Worm (Caenorhabditis elegans) whole organism, L4 larva: ENCODE results near the gene Y55B1AR.4.

Experiments
- D1046.2 ChIP-seq: fragments of 200-800 bp; sonication (Bioruptor generic); IDR thresholded peaks from 2 replicates; pipeline ENCODE4 v1.3.6; 2022; ENCODE audit warnings: missing genetic modification characterization, missing compliant biosample characterization
- F49E8.2 ChIP-seq: sonication (generic microtip); optimal IDR thresholded peaks from 2 replicates; lab custom pipeline; 2016; ENCODE audit warnings: missing compliant biosample characterization, mild to moderate bottlenecking, missing genetic modification characterization, borderline replicate concordance
- ZK337.2 ChIP-seq: fragments of 200-800 bp; sonication (Bioruptor generic); IDR thresholded peaks from 2 replicates; pipeline ENCODE4 v1.3.6; 2022; ENCODE audit warnings: missing genetic modification reagents, missing genetic modification characterization, missing compliant biosample characterization
- ama-1 ChIP-seq: fragments of 150-350 bp; optimal IDR thresholded peaks from 2 replicates; lab custom pipeline; 2014; ENCODE audit warnings: inconsistent platforms, mixed read lengths
- attf-4 ChIP-seq: sonication (generic microtip); optimal IDR thresholded peaks from 3 replicates; lab custom pipeline; 2017; ENCODE audit warnings: missing biosample characterization, missing genetic modification characterization
- cey-2 ChIP-seq: sonication (generic microtip); optimal IDR thresholded peaks from 3 replicates; lab custom pipeline; 2017; ENCODE audit warnings: missing genetic modification characterization, mild to moderate bottlenecking, missing compliant biosample characterization, antibody characterized with exemption, borderline replicate concordance; ENCODE audit not compliant: insufficient read depth
- daf-16 ChIP-seq, 3 experiments: sonication (generic microtip); optimal IDR thresholded peaks; 2 replicates each; lab custom pipeline; 2016 to 2017; ENCODE audit warnings: missing genetic modification characterization in 3 of 3, missing genetic modification reagents in 3 of 3, mild to moderate bottlenecking in 2 of 3, missing compliant biosample characterization in 2 of 3, missing biosample characterization in 1 of 3, moderate library complexity in 1 of 3
- daf-8 ChIP-seq: fragments of 200-800 bp; sonication (Bioruptor generic); IDR thresholded peaks from 2 replicates; pipeline ENCODE4 v1.3.6; 2022; ENCODE audit warnings: missing genetic modification characterization, missing compliant biosample characterization
- dpl-1 ChIP-seq: fragments of 150-350 bp; optimal IDR thresholded peaks from 2 replicates; lab custom pipeline; 2014; ENCODE audit warnings: missing biosample characterization, missing genetic modification reagents, missing genetic modification characterization
- duxl-1 ChIP-seq: sonication (generic microtip); optimal IDR thresholded peaks from 2 replicates; lab custom pipeline; 2016; ENCODE audit warnings: mild to moderate bottlenecking, missing genetic modification characterization, moderate library complexity, missing compliant biosample characterization; ENCODE audit not compliant: poor library complexity
- dve-1 ChIP-seq: sonication (generic microtip); optimal IDR thresholded peaks from 2 replicates; lab custom pipeline; 2017; ENCODE audit warnings: antibody characterized with exemption, mild to moderate bottlenecking, missing genetic modification characterization, missing compliant biosample characterization; ENCODE audit not compliant: insufficient read depth
- egl-43 ChIP-seq: fragments of 200-800 bp; sonication (Bioruptor generic); IDR thresholded peaks from 2 replicates; pipeline ENCODE4 v1.3.6; 2022; ENCODE audit warnings: missing genetic modification reagents, missing genetic modification characterization, missing compliant biosample characterization
- fkh-10 ChIP-seq: fragments of 150-350 bp; optimal IDR thresholded peaks from 2 replicates; lab custom pipeline; 2014; ENCODE audit warnings: missing biosample characterization, missing genetic modification reagents, missing genetic modification characterization
- hif-1 ChIP-seq, 2 experiments: sonication (generic microtip); optimal IDR thresholded peaks; 2 replicates each; lab custom pipeline; 2016 to 2017; ENCODE audit warnings: missing compliant biosample characterization in 2 of 2, missing genetic modification characterization in 2 of 2, missing genetic modification reagents in 2 of 2, missing genotype in 2 of 2, mild to moderate bottlenecking in 1 of 2
- hlh-11 ChIP-seq: fragments of 200-800 bp; sonication (Bioruptor generic); optimal IDR thresholded peaks from 2 replicates; lab custom pipeline; 2018; ENCODE audit warnings: mild to moderate bottlenecking, missing genetic modification characterization, missing compliant biosample characterization
- hlh-30 ChIP-seq: sonication (generic microtip); optimal IDR thresholded peaks from 2 replicates; lab custom pipeline; 2017; ENCODE audit warnings: antibody characterized with exemption, mild to moderate bottlenecking, missing genetic modification characterization, missing compliant biosample characterization; ENCODE audit not compliant: insufficient read depth
- hmg-1.1 ChIP-seq: fragments of 200-800 bp; sonication (Bioruptor generic); IDR thresholded peaks from 2 replicates; pipeline ENCODE4 v1.3.6; 2022; ENCODE audit warnings: missing genetic modification reagents, missing genetic modification characterization, missing compliant biosample characterization
- jun-1 ChIP-seq: fragments of 150-350 bp; optimal IDR thresholded peaks from 2 replicates; lab custom pipeline; 2014; ENCODE audit warnings: missing biosample characterization, missing genetic modification reagents, missing genetic modification characterization
- lim-7 ChIP-seq: fragments of 200-800 bp; sonication (Bioruptor generic); IDR thresholded peaks from 2 replicates; pipeline ENCODE4 v1.3.6; 2022; ENCODE audit warnings: missing genetic modification characterization, missing compliant biosample characterization
- lin-1 ChIP-seq: fragments of 200-800 bp; sonication (Bioruptor generic); IDR thresholded peaks from 2 replicates; pipeline ENCODE4 v1.3.6; 2022; ENCODE audit warnings: missing genetic modification reagents, missing genetic modification characterization, missing compliant biosample characterization
- lir-3 ChIP-seq: sonication (generic microtip); optimal IDR thresholded peaks from 2 replicates; lab custom pipeline; 2016; ENCODE audit warnings: mild to moderate bottlenecking, missing genetic modification characterization, missing compliant biosample characterization
- lsy-2 ChIP-seq, 2 experiments: fragments of 150-350 bp in 1 of 2; sonication (generic microtip) in 1 of 2; optimal IDR thresholded peaks; 2 replicates each; lab custom pipeline; 2014 to 2017; ENCODE audit warnings: missing biosample characterization in 2 of 2, missing genetic modification characterization in 2 of 2
- madf-5 ChIP-seq, 2 experiments: fragments of 200-800 bp; sonication (Bioruptor generic); IDR thresholded peaks; 2 replicates each; pipeline ENCODE4 v1.3.6; 2022; ENCODE audit warnings: missing compliant biosample characterization in 2 of 2, missing genetic modification characterization in 2 of 2
- madf-9 ChIP-seq: fragments of 200-800 bp; sonication (Bioruptor generic); conservative IDR thresholded peaks from 2 replicates; pipeline ENCODE4 v1.3.6; 2022; ENCODE audit warnings: missing genetic modification reagents, missing genetic modification characterization, missing compliant biosample characterization
- mdl-1 ChIP-seq, 2 experiments: fragments of 150-350 bp in 1 of 2; sonication (generic microtip) in 1 of 2; optimal IDR thresholded peaks; 2 replicates each; lab custom pipeline; 2014 to 2017; ENCODE audit warnings: missing biosample characterization in 2 of 2, missing genetic modification characterization in 2 of 2
- nhr-11 ChIP-seq: fragments of 150-350 bp; optimal IDR thresholded peaks from 2 replicates; lab custom pipeline; 2014; ENCODE audit warnings: missing biosample characterization, missing genetic modification characterization
- nhr-111 ChIP-seq: fragments of 200-800 bp; sonication (Bioruptor generic); optimal IDR thresholded peaks from 2 replicates; lab custom pipeline; 2018; ENCODE audit warnings: mild to moderate bottlenecking, missing genetic modification characterization, missing compliant biosample characterization
- nhr-25 ChIP-seq: sonication (generic microtip); optimal IDR thresholded peaks from 2 replicates; lab custom pipeline; 2017; ENCODE audit warnings: missing genetic modification characterization, mild to moderate bottlenecking, missing compliant biosample characterization, antibody characterized with exemption, moderate library complexity, borderline replicate concordance; ENCODE audit not compliant: insufficient read depth
- nhr-77 ChIP-seq: fragments of 150-350 bp; optimal IDR thresholded peaks from 2 replicates; lab custom pipeline; 2014; ENCODE audit warnings: missing biosample characterization, missing genetic modification characterization
- php-3 ChIP-seq: fragments of 200-800 bp; sonication (Bioruptor generic); IDR thresholded peaks from 2 replicates; pipeline ENCODE4 v1.3.6; 2022; ENCODE audit warnings: missing genetic modification reagents, missing genetic modification characterization, missing compliant biosample characterization
- rbr-2 ChIP-seq: sonication (generic microtip); optimal IDR thresholded peaks from 2 replicates; lab custom pipeline; 2016; ENCODE audit warnings: missing genotype, missing genetic modification characterization, missing compliant biosample characterization
- set-16 ChIP-seq: fragments of 200-800 bp; sonication (Bioruptor generic); IDR thresholded peaks from 2 replicates; pipeline ENCODE4 v1.3.6; 2022; ENCODE audit warnings: missing genetic modification reagents, missing genetic modification characterization, missing compliant biosample characterization
- snpc-1.2 ChIP-seq: fragments of 200-800 bp; sonication (Bioruptor generic); IDR thresholded peaks from 2 replicates; pipeline ENCODE4 v1.3.6; 2022; ENCODE audit warnings: missing genetic modification reagents, missing genetic modification characterization, missing compliant biosample characterization
- spr-3 ChIP-seq: fragments of 200-800 bp; sonication (Bioruptor generic); optimal IDR thresholded peaks from 2 replicates; lab custom pipeline; 2018; ENCODE audit warnings: mild to moderate bottlenecking, missing genetic modification characterization, missing compliant biosample characterization
- unc-62 ChIP-seq, 3 experiments: fragments of 150-350 bp in 1 of 3; sonication (generic microtip); optimal IDR thresholded peaks in 2 of 3; peaks in 1 of 3; 1 replicate in 1 of 3; 2 replicates in 2 of 3; lab custom pipeline; 2014 to 2017; ENCODE audit warnings: missing biosample characterization in 3 of 3, missing genetic modification characterization in 3 of 3, missing genetic modification reagents in 3 of 3, missing genotype in 1 of 3
- zag-1 ChIP-seq: fragments of 150-350 bp; optimal IDR thresholded peaks from 2 replicates; lab custom pipeline; 2014; ENCODE audit warnings: missing biosample characterization, missing genetic modification characterization
- zfp-2 ChIP-seq: sonication (generic microtip); optimal IDR thresholded peaks from 2 replicates; lab custom pipeline; 2016; ENCODE audit warnings: mild to moderate bottlenecking, missing genetic modification characterization, missing compliant biosample characterization
- zip-2 ChIP-seq: fragments of 150-350 bp; optimal IDR thresholded peaks from 2 replicates; lab custom pipeline; 2014; ENCODE audit warnings: missing biosample characterization, missing genetic modification characterization
- ztf-7 ChIP-seq: fragments of 150-350 bp; optimal IDR thresholded peaks from 2 replicates; lab custom pipeline; 2014; ENCODE audit warnings: missing biosample characterization, missing genetic modification characterization

Gene Y55B1AR.4

DNA sequence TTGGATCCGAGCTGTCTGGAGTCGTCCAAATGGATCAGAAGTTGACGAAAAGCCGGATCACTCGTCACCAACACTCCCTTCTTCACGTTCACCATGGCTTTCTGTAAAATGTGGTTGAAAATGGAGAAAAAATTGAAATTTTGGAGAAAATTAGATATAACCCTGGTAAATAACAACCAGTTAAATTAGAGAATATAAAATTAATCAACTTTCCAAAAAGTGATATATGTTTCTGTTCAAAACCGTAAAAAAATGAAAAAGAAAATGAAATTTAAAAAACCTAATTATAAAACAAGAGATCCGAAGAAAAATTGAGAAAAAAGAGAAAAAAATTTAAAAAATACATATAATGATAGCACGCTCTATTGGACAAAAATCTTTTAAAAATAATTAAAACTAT, 27.8 kb downstream of the Y55B1AR.4 start, which contains the start of gene gtf-2H5:
gtf-2H5 (minus strand) TSS at position 101 of the 400 bp plus-strand sequence.
- no peak for TF ChIP-seq hlh-11 (tag; lab: Kevin White, UChicago)
- no peak for TF ChIP-seq daf-8 (GFP tag; lab: Robert Waterston, UW)
- no peak for TF ChIP-seq hlh-30 (tag; lab: Kevin White, UChicago)
- no peak for TF ChIP-seq spr-3
- TF ChIP-seq D1046.2 (GFP tag; lab: Robert Waterston, UW): no peak
- TF ChIP-seq duxl-1 (tag; lab: Kevin White, UChicago): no peak
- no peak for TF ChIP-seq hmg-1.1 (GFP tag; lab: Robert Waterston, UW)
- TF ChIP-seq ZK337.2 (GFP tag; lab: Robert Waterston, UW): no peak
- TF ChIP-seq attf-4 (tag; lab: Kevin White, UChicago): no peak

DNA sequence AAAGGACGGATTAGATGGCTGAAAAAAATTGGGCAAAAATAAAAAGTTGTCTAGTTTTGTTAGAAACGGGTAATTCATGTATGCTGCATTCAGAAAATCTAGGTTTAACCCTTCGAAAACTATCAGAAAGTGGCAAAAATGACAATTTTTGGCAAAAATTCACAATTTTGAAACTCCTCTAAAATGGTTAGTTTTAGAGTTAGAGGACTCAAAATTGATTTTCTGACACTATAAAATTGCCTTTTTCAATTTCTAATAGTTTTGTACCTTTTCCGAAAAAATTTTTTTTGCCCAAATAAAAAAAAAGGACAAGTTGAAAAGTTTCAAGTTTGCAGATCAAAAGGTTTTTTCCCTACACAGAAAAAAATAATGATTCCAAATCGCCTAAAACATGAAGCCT, 28.8 kb downstream of the Y55B1AR.4 start:
- no peak for TF ChIP-seq ama-1
- TF ChIP-seq madf-5 (GFP tag; IDR thresholded peaks at IDR 0.05; lab: Robert Waterston, UW): no peak
- TF ChIP-seq hif-1 (tag; optimal IDR thresholded peaks at IDR 0.05; lab: Kevin White, UChicago): no peak
- no peak for TF ChIP-seq dpl-1 (GFP tag; lab: Kevin White, UChicago)
- TF ChIP-seq nhr-111 (GFP tag; lab: Kevin White, UChicago): no peak
- TF ChIP-seq set-16 (GFP tag; lab: Robert Waterston, UW): no peak

DNA sequence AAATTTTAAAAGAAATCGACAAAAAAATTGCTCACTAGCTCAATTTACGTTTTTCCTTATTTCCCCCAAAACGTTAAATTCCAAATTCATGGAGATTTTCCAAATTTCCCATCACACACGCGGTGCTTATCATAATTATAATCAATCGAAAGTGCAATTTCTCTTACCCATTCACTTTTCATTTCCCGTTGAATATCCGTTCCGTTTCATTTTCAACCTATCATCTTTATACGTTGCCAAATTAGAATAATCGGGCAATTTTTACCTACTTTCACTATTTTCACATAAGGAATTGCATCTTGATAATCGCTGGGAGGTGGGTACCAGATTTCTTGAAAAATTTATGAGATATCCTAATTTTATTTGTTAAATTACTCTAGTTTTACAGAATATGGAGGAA, 36.5 kb downstream of the Y55B1AR.4 start:
- TF ChIP-seq fkh-10: no peak
- TF ChIP-seq zag-1: no peak
- no peak for TF ChIP-seq nhr-111 (GFP tag; lab: Kevin White, UChicago)
- no peak for TF ChIP-seq lim-7 (GFP tag; lab: Robert Waterston, UW)
- TF ChIP-seq spr-3: no peak
- no peak for TF ChIP-seq zip-2
- no peak for TF ChIP-seq hlh-30 (tag; lab: Kevin White, UChicago)
- no peak for TF ChIP-seq lir-3 (tag; lab: Kevin White, UChicago)
- no peak for TF ChIP-seq daf-16 (GFP tag; optimal IDR thresholded peaks at IDR 0.05; lab: Kevin White, UChicago)
- TF ChIP-seq daf-16 (tag; optimal IDR thresholded peaks at IDR 0.05; lab: Kevin White, UChicago): no peak
- no peak for TF ChIP-seq zfp-2 (tag; lab: Kevin White, UChicago)
- TF ChIP-seq cey-2 (tag; lab: Kevin White, UChicago): no peak

DNA sequence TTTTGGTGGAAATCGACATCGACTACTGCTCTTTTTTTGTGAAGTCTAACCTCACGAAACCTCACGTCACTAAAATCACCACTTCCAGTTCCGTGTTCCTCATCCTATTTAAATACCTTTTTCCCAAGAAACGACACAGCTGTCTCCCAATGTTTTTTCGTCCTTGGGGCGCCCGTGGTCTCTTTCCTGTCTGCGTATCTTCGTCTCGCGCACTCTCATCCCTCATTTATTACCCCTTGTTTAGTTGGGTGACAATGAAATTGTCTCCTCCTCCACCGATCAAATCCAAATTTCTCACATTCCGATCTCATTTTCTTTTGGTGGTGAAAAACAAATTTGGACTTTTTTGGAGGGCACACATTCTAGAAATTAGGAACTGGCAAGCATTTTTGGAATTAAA, 40.5 kb downstream of the Y55B1AR.4 start:
- TF ChIP-seq F49E8.2 (tag; lab: Kevin White, UChicago) (no peak), dve-1 (tag; lab: Kevin White, UChicago) (no peak), egl-43 (GFP tag; lab: Robert Waterston, UW) (no peak), nhr-25 (tag; lab: Kevin White, UChicago) (peak; percentile 25)

DNA sequence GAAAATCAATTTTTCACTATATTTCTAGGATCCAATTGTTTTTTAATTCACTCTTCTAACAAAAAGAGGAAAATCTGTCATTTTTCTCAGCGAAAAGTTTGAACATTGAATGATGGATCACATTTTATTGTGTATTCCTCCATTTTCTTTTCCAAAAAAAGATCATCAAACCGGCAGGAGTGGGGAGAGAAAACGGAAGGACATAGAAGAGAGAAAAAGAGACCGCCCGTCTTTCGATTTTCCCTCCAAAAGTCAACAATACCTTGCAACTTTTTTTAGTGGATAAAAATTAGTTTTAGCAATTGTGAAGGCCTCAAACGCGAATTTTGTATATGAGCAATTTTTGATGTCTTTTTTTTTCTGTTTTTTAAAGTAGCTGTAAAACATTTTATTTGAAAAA, 41.6 kb downstream of the Y55B1AR.4 start:
- TF ChIP-seq lsy-2 (tag; optimal IDR thresholded peaks at IDR 0.05; lab: Kevin White, UChicago) (no peak), dve-1 (tag; lab: Kevin White, UChicago) (peak; percentile 34), madf-9 (GFP tag; lab: Robert Waterston, UW) (no peak), attf-4 (tag; lab: Kevin White, UChicago) (no peak)

DNA sequence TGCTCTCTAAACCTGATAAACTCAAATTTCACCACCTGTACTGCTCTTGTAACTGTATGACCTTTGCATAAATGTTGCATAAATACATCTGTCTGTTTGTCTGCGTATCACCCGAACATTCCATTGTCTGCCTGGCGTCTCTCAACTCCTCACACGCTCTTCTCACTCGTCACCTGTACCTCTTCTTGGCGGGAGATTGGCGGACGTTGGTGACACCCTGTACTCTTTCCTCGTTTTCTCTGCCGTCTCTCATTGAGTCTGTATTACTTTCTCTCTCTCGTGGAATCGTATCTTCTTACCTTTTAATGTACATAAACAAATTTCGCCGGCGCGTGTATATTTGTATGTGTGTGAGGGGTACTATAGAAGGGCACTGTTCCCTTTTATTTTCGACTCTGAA, 46.5 kb downstream of the Y55B1AR.4 start:
- TF ChIP-seq nhr-77 (tag; lab: Kevin White, UChicago): peak; percentile 13
- no peak for TF ChIP-seq ztf-7 (tag; lab: Kevin White, UChicago)
- no peak for TF ChIP-seq madf-5 (GFP tag; IDR thresholded peaks at IDR 0.05; lab: Robert Waterston, UW)
- TF ChIP-seq hlh-30 (tag; lab: Kevin White, UChicago): peak; percentile 57
- TF ChIP-seq unc-62 (GFP tag; optimal IDR thresholded peaks at IDR 0.05 in 1 of 2; lab: Kevin White, UChicago): peak in 1 of 2 experiments; percentile 36
- TF ChIP-seq unc-62 (tag; optimal IDR thresholded peaks at IDR 0.05; lab: Kevin White, UChicago): no peak
- no peak for TF ChIP-seq set-16 (GFP tag; lab: Robert Waterston, UW)
- peak in 1 of 2 experiments; percentile 55 for TF ChIP-seq mdl-1 (tag; optimal IDR thresholded peaks at IDR 0.05; lab: Kevin White, UChicago)
- no peak for TF ChIP-seq snpc-1.2 (GFP tag; lab: Robert Waterston, UW)
- no peak for TF ChIP-seq nhr-11
- no peak for TF ChIP-seq cey-2 (tag; lab: Kevin White, UChicago)
- no peak for TF ChIP-seq php-3 (GFP tag; lab: Robert Waterston, UW)
- no peak for TF ChIP-seq ZK337.2 (GFP tag; lab: Robert Waterston, UW)
- TF ChIP-seq rbr-2 (tag; lab: Kevin White, UChicago): no peak
- no peak for TF ChIP-seq jun-1 (tag; lab: Kevin White, UChicago)
- no peak for TF ChIP-seq lin-1 (GFP tag; lab: Robert Waterston, UW)
